Fruit fly (Drosophila melanogaster) whole organism, embryonic: ENCODE measurements around the gene CG7914.

ENCODE experiments used
- Asciz ChIP-seq: fragments of 200-800 bp; sonication (Bioruptor generic); optimal IDR thresholded peaks from 2 replicates; lab custom pipeline; 2017; ENCODE audit warnings: missing biosample characterization, mild to moderate bottlenecking, missing genetic modification characterization, missing genetic modification reagents
- Bgb ChIP-seq: fragments of 200-800 bp; sonication (Bioruptor generic); IDR thresholded peaks from 2 replicates; pipeline ENCODE4 v1.3.6; 2022; ENCODE audit warnings: missing biosample characterization, missing genetic modification characterization; ENCODE audit not compliant: partially characterized antibody
- CG10462 ChIP-seq: fragments of 200-800 bp; sonication (Bioruptor generic); optimal IDR thresholded peaks from 2 replicates; lab custom pipeline; 2016; ENCODE audit warnings: missing biosample characterization, missing genetic modification characterization
- CG10543 ChIP-seq: fragments of 200-800 bp; sonication (Bioruptor generic); optimal IDR thresholded peaks from 3 replicates; lab custom pipeline; 2017; ENCODE audit warnings: missing biosample characterization, mild to moderate bottlenecking, missing genetic modification characterization, moderate library complexity
- CG11504 ChIP-seq: fragments of 200-800 bp; sonication (Bioruptor generic); optimal IDR thresholded peaks from 3 replicates; lab custom pipeline; 2019; ENCODE audit warnings: missing biosample characterization, mild to moderate bottlenecking, missing genetic modification characterization, moderate library complexity
- CG12391 ChIP-seq: fragments of 200-800 bp; sonication (Bioruptor generic); optimal IDR thresholded peaks from 3 replicates; lab custom pipeline; 2018; ENCODE audit warnings: missing biosample characterization, mild to moderate bottlenecking, missing genetic modification characterization, moderate library complexity
- CG13775 ChIP-seq: fragments of 200-800 bp; sonication (Bioruptor generic); optimal IDR thresholded peaks from 3 replicates; lab custom pipeline; 2017; ENCODE audit warnings: missing biosample characterization, mild to moderate bottlenecking, missing genetic modification characterization
- CG14860 ChIP-seq: fragments of 200-800 bp; sonication (Bioruptor generic); IDR thresholded peaks from 3 replicates; pipeline ENCODE4 v1.3.6; 2022; ENCODE audit warnings: missing biosample characterization, missing genetic modification characterization; ENCODE audit not compliant: partially characterized antibody
- CG3726 ChIP-seq: fragments of 200-800 bp; sonication (Bioruptor generic); IDR thresholded peaks from 3 replicates; pipeline ENCODE4, ENCODE4 v1.3.6; 2022; ENCODE audit warnings: missing biosample characterization, missing genetic modification characterization
- CG43689 ChIP-seq: fragments of 200-800 bp; sonication (Bioruptor generic); IDR thresholded peaks from 2 replicates; pipeline ENCODE4 v1.3.6; 2022; ENCODE audit warnings: missing biosample characterization, missing genetic modification characterization
- CG4617 ChIP-seq: fragments of 200-800 bp; sonication (Bioruptor generic); optimal IDR thresholded peaks from 3 replicates; lab custom pipeline; 2016; ENCODE audit warnings: missing biosample characterization, missing genetic modification characterization, borderline replicate concordance
- CG4730 ChIP-seq: fragments of 200-800 bp; sonication (Bioruptor generic); IDR thresholded peaks from 2 replicates; pipeline ENCODE4 v1.3.6; 2022; ENCODE audit warnings: missing biosample characterization, missing genetic modification characterization
- CG7987 ChIP-seq: fragments of 200-800 bp; sonication (Bioruptor generic); optimal IDR thresholded peaks from 2 replicates; lab custom pipeline; 2018; ENCODE audit warnings: missing biosample characterization, mild to moderate bottlenecking, missing genetic modification characterization, moderate library complexity
- CG8281 ChIP-seq: fragments of 200-800 bp; sonication (Bioruptor generic); optimal IDR thresholded peaks from 2 replicates; lab custom pipeline; 2018; ENCODE audit warnings: missing biosample characterization, mild to moderate bottlenecking, missing genetic modification characterization, moderate library complexity
- CG8924 ChIP-seq: fragments of 200-800 bp; optimal IDR thresholded peaks from 3 replicates; lab custom pipeline; 2019; ENCODE audit warnings: missing biosample characterization, mild to moderate bottlenecking, missing genetic modification characterization, moderate library complexity
- Deaf1 ChIP-seq: fragments of 200-800 bp; optimal IDR thresholded peaks from 3 replicates; lab custom pipeline; 2019; ENCODE audit warnings: missing biosample characterization, mild to moderate bottlenecking, missing genetic modification characterization, moderate library complexity
- Ets65A ChIP-seq: fragments of 200-800 bp; sonication (Bioruptor generic); peaks from one replicate; lab custom pipeline; 2016; ENCODE audit warnings: missing biosample characterization, missing genetic modification characterization
- Hr3 ChIP-seq: fragments of 200-800 bp; sonication (Bioruptor generic); optimal IDR thresholded peaks from 3 replicates; lab custom pipeline; 2016; ENCODE audit warnings: missing biosample characterization, missing genetic modification characterization
- MTF-1 ChIP-seq: fragments of 200-800 bp; sonication (Bioruptor generic); optimal IDR thresholded peaks from 2 replicates; lab custom pipeline; 2018; ENCODE audit warnings: missing biosample characterization, mild to moderate bottlenecking, missing genetic modification characterization, borderline replicate concordance
- Max ChIP-seq: fragments of 200-800 bp; sonication (Bioruptor generic); optimal IDR thresholded peaks from 2 replicates; lab custom pipeline; 2016; ENCODE audit warnings: missing biosample characterization, mild to moderate bottlenecking, missing genetic modification characterization
- Sin3A ChIP-seq: fragments of >200 bp; optimal IDR thresholded peaks from 2 replicates; lab custom pipeline; 2018
- Sox100B ChIP-seq: fragments of 200-800 bp; sonication (Bioruptor generic); optimal IDR thresholded peaks from 3 replicates; lab custom pipeline; 2018; ENCODE audit warnings: missing biosample characterization, mild to moderate bottlenecking, missing genetic modification characterization
- Sox102F ChIP-seq: fragments of 200-800 bp; sonication (Bioruptor generic); optimal IDR thresholded peaks from 2 replicates; lab custom pipeline; 2018; ENCODE audit warnings: missing biosample characterization, mild to moderate bottlenecking, missing genetic modification characterization, moderate library complexity
- amos ChIP-seq: fragments of 200-800 bp; sonication (Bioruptor generic); IDR thresholded peaks from 2 replicates; pipeline ENCODE4 v1.3.6; 2022; ENCODE audit warnings: missing biosample characterization, missing genetic modification characterization; ENCODE audit not compliant: partially characterized antibody
- ara ChIP-seq: fragments of 200-800 bp; sonication (Bioruptor generic); IDR thresholded peaks from 2 replicates; pipeline ENCODE4 v1.3.6; 2022; ENCODE audit warnings: missing biosample characterization, missing genetic modification characterization
- btn ChIP-seq: fragments of 200-800 bp; sonication (Bioruptor generic); optimal IDR thresholded peaks from 2 replicates; lab custom pipeline; 2016; ENCODE audit warnings: missing biosample characterization, missing genetic modification characterization
- cato ChIP-seq: fragments of 200-800 bp; sonication (Bioruptor generic); optimal IDR thresholded peaks from 2 replicates; lab custom pipeline; 2016; ENCODE audit warnings: missing biosample characterization, missing genetic modification characterization, borderline replicate concordance
- crol ChIP-seq: fragments of 200-800 bp; sonication (Bioruptor generic); IDR thresholded peaks from 2 replicates; pipeline ENCODE4 v1.3.6; 2022; ENCODE audit warnings: missing biosample characterization, missing genetic modification characterization
- dan ChIP-seq: fragments of 200-800 bp; sonication (Bioruptor generic); IDR thresholded peaks from 2 replicates; pipeline ENCODE4 v1.3.6; 2022; ENCODE audit warnings: missing biosample characterization, missing genetic modification characterization
- dysf ChIP-seq: fragments of 200-800 bp; sonication (Bioruptor generic); IDR thresholded peaks from 3 replicates; pipeline ENCODE4 v1.3.6; 2022; ENCODE audit warnings: missing biosample characterization, missing genetic modification characterization
- fd64A ChIP-seq: fragments of 200-800 bp; sonication (Bioruptor generic); optimal IDR thresholded peaks from 3 replicates; lab custom pipeline; 2018; ENCODE audit warnings: missing biosample characterization, mild to moderate bottlenecking, missing genetic modification characterization
- grn ChIP-seq: fragments of 200-800 bp; sonication (Bioruptor generic); optimal IDR thresholded peaks from 3 replicates; lab custom pipeline; 2017; ENCODE audit warnings: missing biosample characterization, missing genetic modification characterization
- hb ChIP-seq: fragments of 200-800 bp; sonication (Bioruptor generic); IDR thresholded peaks from 3 replicates; pipeline ENCODE4 v1.3.6; 2022; ENCODE audit warnings: missing biosample characterization, missing genetic modification characterization; ENCODE audit not compliant: partially characterized antibody
- her ChIP-seq: fragments of 200-800 bp; sonication (Bioruptor generic); optimal IDR thresholded peaks from 2 replicates; lab custom pipeline; 2016; ENCODE audit warnings: missing biosample characterization, missing genetic modification characterization
- jumu ChIP-seq: fragments of 200-800 bp; sonication (Bioruptor generic); optimal IDR thresholded peaks from 3 replicates; lab custom pipeline; 2016; ENCODE audit warnings: missing biosample characterization, missing genetic modification characterization
- ken ChIP-seq: fragments of 200-800 bp; sonication (Bioruptor generic); IDR thresholded peaks from 3 replicates; pipeline ENCODE4 v1.3.6; 2022; ENCODE audit warnings: missing biosample characterization, missing genetic modification characterization
- lmd ChIP-seq: fragments of 200-800 bp; sonication (Bioruptor generic); IDR thresholded peaks from 2 replicates; pipeline ENCODE4 v1.3.6; 2022; ENCODE audit warnings: missing biosample characterization, missing genetic modification characterization
- luna ChIP-seq: fragments of 200-800 bp; sonication (Bioruptor generic); optimal IDR thresholded peaks from 2 replicates; lab custom pipeline; 2016; ENCODE audit warnings: missing biosample characterization, missing genetic modification characterization
- nerfin-1 ChIP-seq: fragments of 200-800 bp; sonication (Bioruptor generic); optimal IDR thresholded peaks from 3 replicates; lab custom pipeline; 2019; ENCODE audit warnings: missing biosample characterization, mild to moderate bottlenecking, missing genetic modification characterization, moderate library complexity
- pan ChIP-seq, 4 experiments: fragments of >200 bp in 3 of 4; fragments of 200-800 bp in 1 of 4; sonication (Bioruptor generic) in 1 of 4; optimal IDR thresholded peaks in 3 of 4; IDR thresholded peaks in 1 of 4; 2 replicates each; pipeline versions ENCODE4 v1.3.6 to Lab custom; 2017 to 2022; ENCODE audit warnings: missing biosample characterization in 2 of 4, missing genetic modification characterization in 2 of 4, mixed read lengths in 1 of 4
- pfk ChIP-seq: fragments of 200-800 bp; sonication (Bioruptor generic); optimal IDR thresholded peaks from 2 replicates; lab custom pipeline; 2018; ENCODE audit warnings: missing biosample characterization, mild to moderate bottlenecking, missing genetic modification characterization, moderate library complexity
- pnt ChIP-seq: fragments of 200-800 bp; sonication (Bioruptor generic); optimal IDR thresholded peaks from 3 replicates; lab custom pipeline; 2016; ENCODE audit warnings: missing biosample characterization, missing genetic modification characterization
- prd ChIP-seq, 3 experiments: fragments of >200 bp in 2 of 3; fragments of 200-800 bp in 1 of 3; sonication (Bioruptor generic) in 1 of 3; optimal IDR thresholded peaks in 2 of 3; IDR thresholded peaks in 1 of 3; 2 replicates in 2 of 3; 3 replicates in 1 of 3; pipeline versions ENCODE4 v1.3.6 to Lab custom; 2017 to 2022; ENCODE audit warnings: missing biosample characterization in 1 of 3, missing genetic modification characterization in 1 of 3
- repo ChIP-seq: fragments of 200-800 bp; sonication (Bioruptor generic); optimal IDR thresholded peaks from 2 replicates; lab custom pipeline; 2016; ENCODE audit warnings: missing biosample characterization, missing genetic modification characterization
- seq ChIP-seq: fragments of 200-800 bp; sonication (Bioruptor generic); IDR thresholded peaks from 2 replicates; pipeline ENCODE4 v1.3.6; 2022; ENCODE audit warnings: missing biosample characterization, missing genetic modification characterization
- sqz ChIP-seq: fragments of 200-800 bp; sonication (Bioruptor generic); optimal IDR thresholded peaks from 3 replicates; lab custom pipeline; 2018; ENCODE audit warnings: missing biosample characterization, mild to moderate bottlenecking, missing genetic modification characterization
- stwl ChIP-seq: fragments of 200-800 bp; sonication (Bioruptor generic); optimal IDR thresholded peaks from 3 replicates; lab custom pipeline; 2018; ENCODE audit warnings: missing biosample characterization, mild to moderate bottlenecking, missing genetic modification characterization, moderate library complexity
- tin ChIP-seq: fragments of 200-800 bp; sonication (Bioruptor generic); optimal IDR thresholded peaks from 3 replicates; lab custom pipeline; 2016; ENCODE audit warnings: missing biosample characterization, missing genetic modification characterization
- trh ChIP-seq: fragments of 200-800 bp; sonication (Bioruptor generic); optimal IDR thresholded peaks from 2 replicates; lab custom pipeline; 2016; ENCODE audit warnings: missing biosample characterization, missing genetic modification characterization

Gene CG7914

dm6 chrX:19144785-19145422 is 48.3 kb downstream of the CG7914 start (continued):
- TF ChIP-seq CG8281 (peak; percentile 31), fd64A (GFP tag; lab: Kevin White, UChicago) (no peak), pfk (GFP tag; lab: Kevin White, UChicago) (no peak), stwl (tag; lab: Kevin White, UChicago) (no peak), CG10543 (GFP tag; lab: Kevin White, UChicago) (no peak), dan (no peak), prd (optimal IDR thresholded peaks at IDR 0.05; lab: Kevin White, UChicago) (no peak), prd (GFP tag; IDR thresholded peaks at IDR 0.05; lab: Robert Waterston, UW) (peak; percentile 25; the same call in 1 of the 3 replicates), Sin3A (lab: Kevin White, UChicago) (no peak), Ets65A (GFP tag; lab: Kevin White, UChicago) (peak; percentile 81), CG12391 (no peak), Sox102F (GFP tag; lab: Kevin White, UChicago) (peak; percentile 19), lmd (GFP tag; lab: Robert Waterston, UW) (no peak), grn (no peak), MTF-1 (GFP tag; lab: Kevin White, UChicago) (no peak), ara (GFP tag; lab: Robert Waterston, UW) (no peak), Hr3 (GFP tag; lab: Kevin White, UChicago) (no peak), amos (GFP tag; lab: Robert Waterston, UW) (no peak), cato (GFP tag; lab: Kevin White, UChicago) (no peak), pnt (GFP tag; lab: Kevin White, UChicago) (no peak), CG11504 (peak; percentile 57), CG7987 (GFP tag; lab: Kevin White, UChicago) (no peak), CG8924 (peak; percentile 7), CG13775 (GFP tag; lab: Kevin White, UChicago) (no peak), jumu (GFP tag; lab: Kevin White, UChicago) (no peak), Bgb (GFP tag; lab: Robert Waterston, UW) (no peak), CG4730 (GFP tag; lab: Robert Waterston, UW) (no peak), Deaf1 (tag; lab: Kevin White, UChicago) (no peak), CG3726 (GFP tag; lab: Robert Waterston, UW) (no peak), trh (GFP tag; lab: Kevin White, UChicago) (no peak), dysf (GFP tag; lab: Robert Waterston, UW) (peak; percentile 51; the same call in 1 of the 3 replicates), pan (optimal IDR thresholded peaks at IDR 0.05; lab: Kevin White, UChicago) (no peak), pan (GFP tag; optimal IDR thresholded peaks at IDR 0.05 in 1 of 2, IDR thresholded peaks at IDR 0.05 in 1 of 2) (no peak), tin (GFP tag; lab: Kevin White, UChicago) (no peak), Sox100B (peak; percentile 36), CG4617 (GFP tag; lab: Kevin White, UChicago) (no peak), seq (no peak), ken (GFP tag; lab: Robert Waterston, UW) (no peak), luna (GFP tag; lab: Kevin White, UChicago) (no peak), her (no peak), Asciz (GFP tag; lab: Kevin White, UChicago) (no peak), crol (GFP tag; lab: Robert Waterston, UW) (no peak), CG43689 (GFP tag; lab: Robert Waterston, UW) (no peak), btn (no peak), nerfin-1 (no peak), hb (GFP tag; lab: Robert Waterston, UW) (no peak), Max (GFP tag; lab: Kevin White, UChicago) (no peak), CG10462 (GFP tag; lab: Kevin White, UChicago) (no peak), repo (GFP tag; lab: Kevin White, UChicago) (no peak), CG14860 (GFP tag; lab: Robert Waterston, UW) (no peak), sqz (no peak)
